Fruit fly (Drosophila melanogaster) S2 (cell line): ENCODE data around the gene Pdh.

Experiments
- CG8478 ChIP-seq: fragments of >200 bp; optimal IDR thresholded peaks from 2 replicates; lab custom pipeline; 2018
- CTCF ChIP-seq, 2 experiments: fragments of >200 bp; optimal IDR thresholded peaks; 2 replicates each; lab custom pipeline; 2018

dm6 chr3L:16359219-16359748 lies 5.2 kb upstream of the Pdh start, which contains the start of gene ringer:
- no peak for TF ChIP-seq CTCF (optimal IDR thresholded peaks at IDR 0.05; lab: Kevin White, UChicago)
- TF ChIP-seq CG8478 (lab: Kevin White, UChicago) = no peak
